Worm (Caenorhabditis elegans) whole organism, L1 larva: ENCODE measurements around the gene hlh-32.

Experiments
- ceh-82 ChIP-seq, 3 experiments: fragments of 150-350 bp in 1 of 3; sonication (generic microtip) in 2 of 3; optimal IDR thresholded peaks; 2 replicates each; lab custom pipeline; 2014 to 2017; ENCODE audit warnings: missing biosample characterization in 3 of 3, missing genetic modification characterization in 3 of 3
- egl-27 ChIP-seq, 2 experiments: fragments of 150-350 bp in 1 of 2; sonication (generic microtip); optimal IDR thresholded peaks; 3 replicates each; lab custom pipeline; 2017 to 2018; ENCODE audit warnings: missing biosample characterization in 2 of 2, missing genetic modification characterization in 2 of 2, missing genetic modification reagents in 2 of 2
- hlh-17 ChIP-seq: fragments of 200-800 bp; sonication (Bioruptor generic); optimal IDR thresholded peaks from 2 replicates; lab custom pipeline; 2018; ENCODE audit warnings: missing genetic modification characterization, mild to moderate bottlenecking, missing compliant biosample characterization, moderate library complexity, borderline replicate concordance
- pqm-1 ChIP-seq: sonication (generic microtip); optimal IDR thresholded peaks from 3 replicates; lab custom pipeline; 2017; ENCODE audit warnings: missing biosample characterization, missing genetic modification characterization
- snpc-4 ChIP-seq: fragments of 150-350 bp; optimal IDR thresholded peaks from 2 replicates; lab custom pipeline; 2014; ENCODE audit warnings: missing biosample characterization, missing genetic modification characterization
- unc-130 ChIP-seq: fragments of 150-350 bp; optimal IDR thresholded peaks from 2 replicates; lab custom pipeline; 2017; ENCODE audit warnings: missing biosample characterization, missing genetic modification characterization, inconsistent platforms

DNA sequence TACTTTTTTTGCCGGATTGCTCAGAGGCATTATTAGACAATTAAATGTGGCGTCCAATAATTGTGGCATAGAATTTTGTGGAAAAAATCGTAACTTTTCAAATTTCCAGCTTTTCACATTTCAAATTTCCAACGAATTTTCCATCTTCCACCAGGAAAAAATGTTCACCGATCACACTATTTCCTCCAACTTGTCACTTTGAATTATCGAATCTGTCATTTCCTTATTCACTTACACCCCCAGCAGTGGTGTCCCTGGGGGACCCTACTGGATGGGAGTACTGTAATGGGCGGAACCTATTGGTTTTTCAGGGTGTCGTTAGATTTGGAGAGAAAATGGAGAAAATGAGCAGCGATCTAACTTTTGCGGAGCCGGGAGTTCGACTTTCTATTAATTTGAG lies at the start of gene hlh-32:
- no peak for TF ChIP-seq snpc-4
- TF ChIP-seq unc-130: no peak
- TF ChIP-seq egl-27 (tag; optimal IDR thresholded peaks at IDR 0.05; lab: Kevin White, UChicago): no peak
- no peak for TF ChIP-seq ceh-82 (tag; optimal IDR thresholded peaks at IDR 0.05; lab: Kevin White, UChicago)
- TF ChIP-seq hlh-17: no peak
- TF ChIP-seq pqm-1: no peak
